Worm (Caenorhabditis elegans) whole organism, L4 larva: Measurements from ENCODE around the gene pas-7.

ENCODE experiments used
- F10B5.3 ChIP-seq: sonication (generic microtip); optimal IDR thresholded peaks from 2 replicates; lab custom pipeline; 2016; ENCODE audit warnings: mild to moderate bottlenecking, missing genetic modification characterization, missing compliant biosample characterization
- F26F4.8 ChIP-seq: fragments of 200-800 bp; sonication (Bioruptor generic); conservative IDR thresholded peaks from 2 replicates; pipeline ENCODE4 v1.3.6; 2022; ENCODE audit warnings: missing genetic modification characterization, missing compliant biosample characterization
- R02D3.7 ChIP-seq: fragments of 150-350 bp; sonication (generic microtip); optimal IDR thresholded peaks from 3 replicates; lab custom pipeline; 2014; ENCODE audit warnings: missing biosample characterization, missing genetic modification characterization
- T26A8.4 ChIP-seq: fragments of 200-800 bp; sonication (Bioruptor generic); IDR thresholded peaks from 2 replicates; pipeline ENCODE4 v1.3.6; 2022; ENCODE audit warnings: missing genetic modification characterization, missing compliant biosample characterization
- Y5F2A.4 ChIP-seq: fragments of 200-800 bp; sonication (Bioruptor generic); optimal IDR thresholded peaks from 2 replicates; lab custom pipeline; 2018; ENCODE audit warnings: mild to moderate bottlenecking, missing genetic modification characterization, missing compliant biosample characterization
- Y75B8A.6 ChIP-seq: fragments of 200-800 bp; sonication (Bioruptor generic); IDR thresholded peaks from 2 replicates; pipeline ENCODE4 v1.3.6; 2022; ENCODE audit warnings: missing genetic modification reagents, missing genetic modification characterization, missing compliant biosample characterization
- ZK337.2 ChIP-seq: fragments of 200-800 bp; sonication (Bioruptor generic); IDR thresholded peaks from 2 replicates; pipeline ENCODE4 v1.3.6; 2022; ENCODE audit warnings: missing genetic modification reagents, missing genetic modification characterization, missing compliant biosample characterization
- ZK546.5 ChIP-seq, 2 experiments: sonication (generic microtip); optimal IDR thresholded peaks; 2 replicates each; lab custom pipeline; 2017; ENCODE audit warnings: missing biosample characterization in 2 of 2, missing genetic modification characterization in 2 of 2
- arid-1 ChIP-seq: fragments of 200-800 bp; sonication (Bioruptor generic); conservative IDR thresholded peaks from 2 replicates; pipeline ENCODE4 v1.3.6; 2022; ENCODE audit warnings: missing genetic modification reagents, missing genetic modification characterization, missing compliant biosample characterization
- attf-4 ChIP-seq: sonication (generic microtip); optimal IDR thresholded peaks from 3 replicates; lab custom pipeline; 2017; ENCODE audit warnings: missing biosample characterization, missing genetic modification characterization
- ceh-20 ChIP-seq: fragments of 200-800 bp; sonication (Bioruptor generic); IDR thresholded peaks from 2 replicates; pipeline ENCODE4 v1.3.6; 2022; ENCODE audit warnings: missing genetic modification reagents, missing genetic modification characterization, missing compliant biosample characterization
- ceh-28 ChIP-seq: fragments of 150-350 bp; optimal IDR thresholded peaks from 2 replicates; lab custom pipeline; 2014; ENCODE audit warnings: missing biosample characterization, missing genetic modification reagents, missing genetic modification characterization
- ceh-32 ChIP-seq: sonication (generic microtip); optimal IDR thresholded peaks from 2 replicates; lab custom pipeline; 2016; ENCODE audit warnings: mild to moderate bottlenecking, missing genetic modification characterization, missing compliant biosample characterization; ENCODE audit not compliant: poor library complexity
- ceh-82 ChIP-seq: sonication (generic microtip); optimal IDR thresholded peaks from 2 replicates; lab custom pipeline; 2017; ENCODE audit warnings: missing biosample characterization, missing genetic modification characterization
- ctbp-1 ChIP-seq: fragments of 200-800 bp; sonication (Bioruptor generic); IDR thresholded peaks from 2 replicates; pipeline ENCODE4 v1.3.6; 2022; ENCODE audit warnings: missing genetic modification reagents, missing genetic modification characterization, missing compliant biosample characterization
- daf-12 ChIP-seq: fragments of 150-350 bp; optimal IDR thresholded peaks from 2 replicates; lab custom pipeline; 2014; ENCODE audit warnings: missing biosample characterization, missing genetic modification reagents, missing genetic modification characterization
- daf-16 ChIP-seq, 3 experiments: sonication (generic microtip); optimal IDR thresholded peaks; 2 replicates each; lab custom pipeline; 2016 to 2017; ENCODE audit warnings: missing genetic modification characterization in 3 of 3, missing genetic modification reagents in 3 of 3, mild to moderate bottlenecking in 2 of 3, missing compliant biosample characterization in 2 of 3, missing biosample characterization in 1 of 3, moderate library complexity in 1 of 3
- daf-19 ChIP-seq: fragments of 200-800 bp; sonication (Bioruptor generic); conservative IDR thresholded peaks from 2 replicates; pipeline ENCODE4 v1.3.6; 2022; ENCODE audit warnings: missing genetic modification characterization, missing compliant biosample characterization
- daf-8 ChIP-seq: fragments of 200-800 bp; sonication (Bioruptor generic); IDR thresholded peaks from 2 replicates; pipeline ENCODE4 v1.3.6; 2022; ENCODE audit warnings: missing genetic modification characterization, missing compliant biosample characterization
- dmd-6 ChIP-seq: fragments of 200-800 bp; sonication (Bioruptor generic); IDR thresholded peaks from 2 replicates; pipeline ENCODE4 v1.3.6; 2022; ENCODE audit warnings: missing genetic modification reagents, missing genetic modification characterization, missing compliant biosample characterization
- dve-1 ChIP-seq: sonication (generic microtip); optimal IDR thresholded peaks from 2 replicates; lab custom pipeline; 2017; ENCODE audit warnings: antibody characterized with exemption, mild to moderate bottlenecking, missing genetic modification characterization, missing compliant biosample characterization; ENCODE audit not compliant: insufficient read depth
- egl-27 ChIP-seq: sonication (generic microtip); optimal IDR thresholded peaks from 3 replicates; lab custom pipeline; 2017; ENCODE audit warnings: missing biosample characterization, missing genetic modification reagents, missing genetic modification characterization
- hif-1 ChIP-seq, 2 experiments: sonication (generic microtip); optimal IDR thresholded peaks; 2 replicates each; lab custom pipeline; 2016 to 2017; ENCODE audit warnings: missing compliant biosample characterization in 2 of 2, missing genetic modification characterization in 2 of 2, missing genetic modification reagents in 2 of 2, missing genotype in 2 of 2, mild to moderate bottlenecking in 1 of 2
- hlh-11 ChIP-seq: fragments of 200-800 bp; sonication (Bioruptor generic); optimal IDR thresholded peaks from 2 replicates; lab custom pipeline; 2018; ENCODE audit warnings: mild to moderate bottlenecking, missing genetic modification characterization, missing compliant biosample characterization
- hlh-30 ChIP-seq: sonication (generic microtip); optimal IDR thresholded peaks from 2 replicates; lab custom pipeline; 2017; ENCODE audit warnings: antibody characterized with exemption, mild to moderate bottlenecking, missing genetic modification characterization, missing compliant biosample characterization; ENCODE audit not compliant: insufficient read depth
- lin-13 ChIP-seq: fragments of 150-350 bp; optimal IDR thresholded peaks from 2 replicates; lab custom pipeline; 2014; ENCODE audit warnings: missing biosample characterization, missing genetic modification reagents, missing genetic modification characterization
- lin-29 ChIP-seq: fragments of 200-800 bp; sonication (Bioruptor generic); IDR thresholded peaks from 2 replicates; pipeline ENCODE4 v1.3.6; 2022; ENCODE audit warnings: missing genetic modification reagents, missing genetic modification characterization, missing compliant biosample characterization
- lir-3 ChIP-seq: sonication (generic microtip); optimal IDR thresholded peaks from 2 replicates; lab custom pipeline; 2016; ENCODE audit warnings: mild to moderate bottlenecking, missing genetic modification characterization, missing compliant biosample characterization
- lsy-2 ChIP-seq, 2 experiments: fragments of 150-350 bp in 1 of 2; sonication (generic microtip) in 1 of 2; optimal IDR thresholded peaks; 2 replicates each; lab custom pipeline; 2014 to 2017; ENCODE audit warnings: missing biosample characterization in 2 of 2, missing genetic modification characterization in 2 of 2
- madf-9 ChIP-seq: fragments of 200-800 bp; sonication (Bioruptor generic); conservative IDR thresholded peaks from 2 replicates; pipeline ENCODE4 v1.3.6; 2022; ENCODE audit warnings: missing genetic modification reagents, missing genetic modification characterization, missing compliant biosample characterization
- mdt-29 ChIP-seq: fragments of 200-800 bp; sonication (Bioruptor generic); IDR thresholded peaks from 2 replicates; pipeline ENCODE4 v1.3.6; 2022; ENCODE audit warnings: missing genetic modification reagents, missing genetic modification characterization, missing compliant biosample characterization
- mep-1 ChIP-seq: fragments of 150-350 bp; sonication (generic microtip); optimal IDR thresholded peaks from 3 replicates; lab custom pipeline; 2014; ENCODE audit warnings: missing biosample characterization, missing genetic modification characterization
- mxl-2 ChIP-seq: fragments of 200-800 bp; sonication (Bioruptor generic); conservative IDR thresholded peaks from 2 replicates; pipeline ENCODE4 v1.3.6; 2022; ENCODE audit warnings: missing genetic modification reagents, missing genetic modification characterization, missing compliant biosample characterization
- nhr-111 ChIP-seq: fragments of 200-800 bp; sonication (Bioruptor generic); optimal IDR thresholded peaks from 2 replicates; lab custom pipeline; 2018; ENCODE audit warnings: mild to moderate bottlenecking, missing genetic modification characterization, missing compliant biosample characterization
- nhr-237 ChIP-seq: sonication (generic microtip); optimal IDR thresholded peaks from 2 replicates; lab custom pipeline; 2017; ENCODE audit warnings: missing biosample characterization, missing genetic modification characterization
- php-3 ChIP-seq: fragments of 200-800 bp; sonication (Bioruptor generic); IDR thresholded peaks from 2 replicates; pipeline ENCODE4 v1.3.6; 2022; ENCODE audit warnings: missing genetic modification reagents, missing genetic modification characterization, missing compliant biosample characterization
- pqm-1 ChIP-seq: sonication (generic microtip); optimal IDR thresholded peaks from 2 replicates; lab custom pipeline; 2017; ENCODE audit warnings: missing biosample characterization, missing genetic modification characterization
- saeg-2 ChIP-seq: fragments of 200-800 bp; sonication (Bioruptor generic); IDR thresholded peaks from 2 replicates; pipeline ENCODE4 v1.3.6; 2022; ENCODE audit warnings: missing genetic modification reagents, missing genetic modification characterization, missing compliant biosample characterization
- sdz-12 ChIP-seq: fragments of 200-800 bp; sonication (Bioruptor generic); optimal IDR thresholded peaks from 2 replicates; lab custom pipeline; 2018; ENCODE audit warnings: mild to moderate bottlenecking, missing genetic modification characterization, missing compliant biosample characterization
- snpc-4 ChIP-seq: fragments of 150-350 bp; optimal IDR thresholded peaks from 2 replicates; lab custom pipeline; 2014; ENCODE audit warnings: missing biosample characterization, missing genetic modification characterization
- tra-1 ChIP-seq: fragments of 200-800 bp; sonication (Bioruptor generic); IDR thresholded peaks from 2 replicates; pipeline ENCODE4 v1.3.6; 2022; ENCODE audit warnings: missing genetic modification reagents, missing genetic modification characterization, missing compliant biosample characterization
- unc-62 ChIP-seq, 3 experiments: fragments of 150-350 bp in 1 of 3; sonication (generic microtip); optimal IDR thresholded peaks in 2 of 3; peaks in 1 of 3; 1 replicate in 1 of 3; 2 replicates in 2 of 3; lab custom pipeline; 2014 to 2017; ENCODE audit warnings: missing biosample characterization in 3 of 3, missing genetic modification characterization in 3 of 3, missing genetic modification reagents in 3 of 3, missing genotype in 1 of 3
- zag-1 ChIP-seq: fragments of 150-350 bp; optimal IDR thresholded peaks from 2 replicates; lab custom pipeline; 2014; ENCODE audit warnings: missing biosample characterization, missing genetic modification characterization
- zfp-2 ChIP-seq: sonication (generic microtip); optimal IDR thresholded peaks from 2 replicates; lab custom pipeline; 2016; ENCODE audit warnings: mild to moderate bottlenecking, missing genetic modification characterization, missing compliant biosample characterization
- zip-11 ChIP-seq: fragments of 200-800 bp; sonication (Bioruptor generic); IDR thresholded peaks from 2 replicates; pipeline ENCODE4 v1.3.6; 2022; ENCODE audit warnings: missing genetic modification characterization, missing compliant biosample characterization
- zip-2 ChIP-seq: fragments of 150-350 bp; optimal IDR thresholded peaks from 2 replicates; lab custom pipeline; 2014; ENCODE audit warnings: missing biosample characterization, missing genetic modification characterization
- ztf-7 ChIP-seq: fragments of 150-350 bp; optimal IDR thresholded peaks from 2 replicates; lab custom pipeline; 2014; ENCODE audit warnings: missing biosample characterization, missing genetic modification characterization

pas-7 gene

DNA sequence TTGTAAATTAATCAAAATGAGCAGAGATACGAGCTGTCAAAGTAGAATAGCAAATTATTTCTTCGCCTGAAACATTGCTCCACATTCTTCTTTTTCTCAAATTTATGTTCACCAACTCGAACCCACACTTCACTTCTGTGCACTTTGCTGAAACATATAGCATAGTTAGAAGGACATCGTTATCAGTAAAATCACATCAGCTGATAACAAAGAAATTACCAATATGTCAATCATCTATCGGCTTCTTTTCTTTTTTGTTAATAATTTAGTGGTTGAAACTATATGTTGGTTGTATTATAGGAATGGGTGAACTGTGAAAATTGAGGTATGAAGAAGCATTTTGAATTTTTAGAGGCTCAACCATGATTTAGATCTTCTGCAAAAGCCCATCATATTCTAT, 4.4 kb downstream of the pas-7 start (continued):
- TF ChIP-seq zfp-2 (no peak), ZK546.5 (tag; optimal IDR thresholded peaks at IDR 0.05; lab: Kevin White, UChicago) (no peak), daf-8 (no peak), T26A8.4 (GFP tag; lab: Robert Waterston, UW) (no peak), lir-3 (tag; lab: Kevin White, UChicago) (no peak), ctbp-1 (GFP tag; lab: Robert Waterston, UW) (no peak), ceh-82 (tag; lab: Kevin White, UChicago) (no peak), mep-1 (tag; lab: Kevin White, UChicago) (no peak), madf-9 (GFP tag; lab: Robert Waterston, UW) (no peak), php-3 (GFP tag; lab: Robert Waterston, UW) (peak; percentile 28; the same call in 1 of the 2 replicates), dmd-6 (GFP tag; lab: Robert Waterston, UW) (peak; percentile 62), Y75B8A.6 (GFP tag; lab: Robert Waterston, UW) (no peak), nhr-111 (GFP tag; lab: Kevin White, UChicago) (no peak), mdt-29 (GFP tag; lab: Robert Waterston, UW) (no peak), hlh-11 (tag; lab: Kevin White, UChicago) (peak; percentile 52), daf-19 (GFP tag; lab: Robert Waterston, UW) (no peak), mxl-2 (no peak), ZK337.2 (GFP tag; lab: Robert Waterston, UW) (no peak), ceh-28 (tag; lab: Kevin White, UChicago) (no peak), zip-11 (GFP tag; lab: Robert Waterston, UW) (no peak), dve-1 (tag; lab: Kevin White, UChicago) (peak; percentile 60), attf-4 (tag; lab: Kevin White, UChicago) (no peak), zip-2 (no peak), nhr-237 (tag; lab: Kevin White, UChicago) (no peak), lin-13 (GFP tag; lab: Kevin White, UChicago) (no peak), R02D3.7 (tag; lab: Kevin White, UChicago) (no peak), ceh-32 (tag; lab: Kevin White, UChicago) (no peak), tra-1 (no peak), ztf-7 (tag; lab: Kevin White, UChicago) (no peak), daf-16 (GFP tag; optimal IDR thresholded peaks at IDR 0.05; lab: Kevin White, UChicago) (no peak), daf-16 (tag; optimal IDR thresholded peaks at IDR 0.05; lab: Kevin White, UChicago) (peak; percentile 55), snpc-4 (tag; lab: Kevin White, UChicago) (no peak), ceh-20 (GFP tag; lab: Robert Waterston, UW) (no peak), sdz-12 (GFP tag; lab: Kevin White, UChicago) (no peak)

DNA sequence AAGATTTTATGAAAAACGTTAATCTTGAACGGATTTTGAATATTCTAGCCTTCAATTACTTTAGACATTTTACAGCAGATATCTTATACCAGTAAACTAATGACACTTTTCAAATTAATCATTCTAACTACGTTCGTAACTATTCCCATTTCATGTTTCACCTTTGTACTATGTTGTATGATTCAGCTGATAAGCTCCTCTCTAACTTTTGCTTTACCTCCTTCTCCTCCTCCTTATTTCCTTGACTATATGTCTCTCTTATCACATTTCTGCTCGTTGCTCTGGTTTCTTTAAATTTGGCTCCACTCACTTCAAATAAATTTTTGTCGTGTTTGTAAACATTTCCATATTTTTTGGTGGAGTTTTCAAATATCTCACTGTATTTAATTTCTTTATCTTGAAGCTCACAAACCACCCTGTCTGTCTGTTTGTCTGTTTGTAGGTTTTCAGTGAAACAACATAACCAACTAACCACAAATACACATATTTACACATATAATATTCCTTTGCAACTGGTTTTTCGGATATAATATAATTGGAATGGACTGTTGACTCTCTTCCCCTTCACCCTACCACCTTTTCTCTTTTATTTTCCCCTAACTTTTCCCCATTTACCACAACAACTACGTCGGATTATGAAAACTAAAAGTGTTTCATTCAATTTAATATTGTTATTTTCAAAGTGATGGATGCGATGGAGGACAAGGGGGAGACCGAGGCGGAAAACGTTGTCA, 5.3 kb downstream of the pas-7 start, which contains the start of gene lact-2:
TSS of gene lact-2 (plus strand) at position 684 of the 734 bp plus-strand sequence.
- no peak for TF ChIP-seq hlh-30
- TF ChIP-seq Y5F2A.4 (GFP tag; lab: Kevin White, UChicago): no peak
- no peak for TF ChIP-seq lin-29 (GFP tag; lab: Robert Waterston, UW)
- no peak for TF ChIP-seq ceh-32 (tag; lab: Kevin White, UChicago)
- TF ChIP-seq arid-1 (GFP tag; lab: Robert Waterston, UW): no peak
- no peak for TF ChIP-seq egl-27 (tag; lab: Kevin White, UChicago)
- no peak for TF ChIP-seq ceh-28 (tag; lab: Kevin White, UChicago)
- no peak for TF ChIP-seq hif-1 (tag; optimal IDR thresholded peaks at IDR 0.05; lab: Kevin White, UChicago)
- TF ChIP-seq unc-62 (GFP tag; optimal IDR thresholded peaks at IDR 0.05 in 1 of 2; lab: Kevin White, UChicago): peak in 1 of 2 experiments; percentile 55
- TF ChIP-seq unc-62 (tag; optimal IDR thresholded peaks at IDR 0.05; lab: Kevin White, UChicago): no peak
- TF ChIP-seq lsy-2 (tag; optimal IDR thresholded peaks at IDR 0.05; lab: Kevin White, UChicago): no peak
- TF ChIP-seq F26F4.8: no peak
- TF ChIP-seq saeg-2: no peak
- TF ChIP-seq daf-16 (GFP tag; optimal IDR thresholded peaks at IDR 0.05; lab: Kevin White, UChicago): no peak
- peak; percentile 55 for TF ChIP-seq daf-16 (tag; optimal IDR thresholded peaks at IDR 0.05; lab: Kevin White, UChicago)
- peak; percentile 89 for TF ChIP-seq pqm-1 (tag; lab: Kevin White, UChicago)
- TF ChIP-seq F10B5.3 (tag; lab: Kevin White, UChicago): no peak
- no peak for TF ChIP-seq daf-12 (tag; lab: Kevin White, UChicago)
- no peak for TF ChIP-seq zag-1 (tag; lab: Kevin White, UChicago)
- no peak for TF ChIP-seq mdt-29 (GFP tag; lab: Robert Waterston, UW)
- no peak for TF ChIP-seq ZK337.2 (GFP tag; lab: Robert Waterston, UW)
- peak; percentile 44 for TF ChIP-seq hlh-11 (tag; lab: Kevin White, UChicago)
- no peak for TF ChIP-seq mep-1 (tag; lab: Kevin White, UChicago)
